Worm (Caenorhabditis elegans): ENCODE measurements around the gene B0244.9.

Gene B0244.9

DNA sequence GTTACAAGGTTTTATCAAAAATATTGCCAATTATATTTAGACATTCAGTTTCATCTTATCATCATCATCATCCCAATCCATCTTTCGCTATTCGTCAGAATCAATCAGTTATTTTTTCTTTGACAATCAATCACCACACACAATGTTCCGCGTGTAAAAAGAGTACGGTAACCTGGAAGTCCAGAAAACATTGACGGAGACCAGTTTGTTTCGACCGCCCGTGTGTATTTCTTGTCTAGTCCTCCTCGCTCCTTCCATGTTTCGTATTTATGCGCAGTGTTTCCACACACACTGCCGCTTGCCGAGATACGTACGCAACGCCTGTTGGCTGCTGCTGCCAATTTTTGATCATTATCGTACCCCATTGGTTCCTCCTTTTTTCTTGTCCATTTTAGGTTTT lies 20.2 kb downstream of the B0244.9 start (continued):
- no peak for TF ChIP-seq pax-3 (tag; optimal IDR thresholded peaks at IDR 0.05)
- no peak for TF ChIP-seq skn-1 (tag; optimal IDR thresholded peaks at IDR 0.05)
- no peak for TF ChIP-seq Y116A8C.19 (tag; optimal IDR thresholded peaks at IDR 0.05; ENCODE audit: borderline replicate concordance)
- no peak for TF ChIP-seq rnt-1 (tag; optimal IDR thresholded peaks at IDR 0.05)
- no peak for TF ChIP-seq zag-1 (tag; optimal IDR thresholded peaks at IDR 0.05)
- peak; percentile 80 for TF ChIP-seq nhr-85 (tag)

- no peak for TF ChIP-seq Y116A8C.19 (tag; optimal IDR thresholded peaks at IDR 0.05; ENCODE audit: borderline replicate concordance)
- TF ChIP-seq unc-30 (tag; optimal IDR thresholded peaks at IDR 0.05) = no peak
- TF ChIP-seq lin-35 (GFP tag; optimal IDR thresholded peaks at IDR 0.05) = no peak
- no peak for TF ChIP-seq nhr-11 (tag; optimal IDR thresholded peaks at IDR 0.05)
- TF ChIP-seq fkh-4 (tag; optimal IDR thresholded peaks at IDR 0.05; ENCODE audit: borderline replicate concordance) = peak; percentile 41
- no peak for TF ChIP-seq sup-37 (GFP tag; optimal IDR thresholded peaks at IDR 0.05)
- TF ChIP-seq dsc-1 (tag; optimal IDR thresholded peaks at IDR 0.05) = peak; percentile 82
- TF ChIP-seq mep-1 (tag; optimal IDR thresholded peaks at IDR 0.05) = no peak
Observed at ce11 chrIII:5710045-5710444, 20.8 kb downstream of the B0244.9 start, which contains the start of gene B0336.12. Gene B0336.12, minus strand, starts transcription at chrIII:5710145.

ce11 chrIII:5709224-5709623 lies 21.6 kb downstream of the B0244.9 start, which contains the start of gene hpo-28:
Gene hpo-28, minus strand, starts transcription at chrIII:5709324.
- TF ChIP-seq sptf-1 (tag; optimal IDR thresholded peaks at IDR 0.05) = no peak
- peak; percentile 13 for TF ChIP-seq rnt-1 (tag; optimal IDR thresholded peaks at IDR 0.05)
- no peak for TF ChIP-seq nhr-237 (tag; optimal IDR thresholded peaks at IDR 0.05)
- no peak for TF ChIP-seq efl-1 (optimal IDR thresholded peaks at IDR 0.05)
- TF ChIP-seq efl-1 (GFP tag; optimal IDR thresholded peaks at IDR 0.05 in 1 of 2) = peak in 1 of 2 experiments; percentile 27
- no peak for TF ChIP-seq ztf-4 (tag; optimal IDR thresholded peaks at IDR 0.05)

- TF ChIP-seq dsc-1 (tag; optimal IDR thresholded peaks at IDR 0.05) (peak; percentile 37), lsy-2 (tag; optimal IDR thresholded peaks at IDR 0.05) (peak in 1 of 2 experiments; percentile 19), lin-14 (GFP tag; optimal IDR thresholded peaks at IDR 0.05) (peak; percentile 55), nhr-71 (tag; optimal IDR thresholded peaks at IDR 0.05) (peak; percentile 25), nhr-76 (tag; optimal IDR thresholded peaks at IDR 0.05) (no peak), rnt-1 (tag; optimal IDR thresholded peaks at IDR 0.05) (peak; percentile 50), ztf-11 (tag; optimal IDR thresholded peaks at IDR 0.05) (no peak), hpl-2 (GFP tag; optimal IDR thresholded peaks at IDR 0.05) (no peak)
Observed at ce11 chrIII:5708024-5708423, 22.8 kb downstream of the B0244.9 start.

ce11 chrIII:5707546-5707945 lies 23.3 kb downstream of the B0244.9 start:
- TF ChIP-seq alr-1 (tag; optimal IDR thresholded peaks at IDR 0.05; ENCODE audit: borderline replicate concordance) (peak; percentile 99), nhr-84 (tag; optimal IDR thresholded peaks at IDR 0.05) (no peak), lin-39 (tag; optimal IDR thresholded peaks at IDR 0.05) (no peak), snpc-4 (tag; optimal IDR thresholded peaks at IDR 0.05) (no peak), fkh-4 (tag; optimal IDR thresholded peaks at IDR 0.05; ENCODE audit: borderline replicate concordance) (no peak), fos-1 (tag; optimal IDR thresholded peaks at IDR 0.05) (no peak)

DNA sequence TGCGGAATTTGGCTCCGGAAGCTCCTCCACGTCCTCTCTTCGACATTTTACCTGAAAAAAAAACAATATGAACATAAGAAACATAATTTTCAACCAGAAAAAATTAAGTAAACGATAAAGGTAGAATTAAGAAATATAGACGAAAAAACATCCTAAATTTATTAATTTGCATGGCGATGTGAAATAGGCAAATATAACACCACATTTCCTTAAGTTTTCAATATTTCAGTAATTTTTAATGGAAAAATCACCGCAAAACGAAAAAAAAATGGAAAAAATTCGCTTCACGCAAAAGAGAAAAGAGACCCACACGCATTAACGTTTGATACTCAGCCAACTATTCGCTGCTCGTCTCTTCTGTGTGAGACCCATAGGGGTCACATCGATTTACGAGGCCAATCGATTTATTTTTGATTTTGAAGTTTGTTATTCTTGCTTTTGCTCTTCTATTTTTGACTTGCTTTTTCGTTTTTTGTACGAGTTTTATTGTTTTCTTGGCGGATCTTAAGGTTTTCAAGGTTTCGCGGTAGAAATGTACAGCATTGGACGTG lies 24.7 kb downstream of the B0244.9 start, which contains the start of gene rpl-23:
Gene rpl-23 (minus strand): TSS at position 51 of the 551 bp plus-strand sequence.
- TF ChIP-seq F16B12.6 (tag; optimal IDR thresholded peaks at IDR 0.05) (peak; percentile 62), grh-1 (GFP tag; IDR thresholded peaks at IDR 0.05) (peak; percentile 70), nhr-47 (tag; optimal IDR thresholded peaks at IDR 0.05) (peak; percentile 91), xbp-1 (tag; optimal IDR thresholded peaks at IDR 0.05) (peak; percentile 92), nhr-71 (tag; optimal IDR thresholded peaks at IDR 0.05) (peak; percentile 94), alr-1 (tag; optimal IDR thresholded peaks at IDR 0.05; ENCODE audit: borderline replicate concordance) (no peak), nhr-19 (GFP tag; conservative IDR thresholded peaks at IDR 0.05) (peak; percentile 91), elt-2 (tag; optimal IDR thresholded peaks at IDR 0.05) (peak; percentile 26), unc-30 (tag; optimal IDR thresholded peaks at IDR 0.05) (no peak), nhr-28 (tag; optimal IDR thresholded peaks at IDR 0.05) (no peak), blmp-1 (tag; optimal IDR thresholded peaks at IDR 0.05) (peak; percentile 91), elt-3 (tag; optimal IDR thresholded peaks at IDR 0.05) (peak in 5 of 6 experiments; percentile 45 to 97 (median 83)), mab-9 (GFP tag; IDR thresholded peaks at IDR 0.05) (no peak), fkh-10 (GFP tag; optimal IDR thresholded peaks at IDR 0.05) (peak; percentile 85), dsc-1 (tag; optimal IDR thresholded peaks at IDR 0.05) (peak; percentile 73), efl-1 (optimal IDR thresholded peaks at IDR 0.05) (peak; percentile 92 to 95), efl-1 (GFP tag; optimal IDR thresholded peaks at IDR 0.05 in 1 of 2) (peak; percentile 84 to 98), pag-3 (tag; optimal IDR thresholded peaks at IDR 0.05; ENCODE audit: borderline replicate concordance, insufficient read depth) (no peak), nhr-20 (tag; optimal IDR thresholded peaks at IDR 0.05) (peak; percentile 91)
